Fruit fly (Drosophila melanogaster) whole organism, adult: ENCODE results near the gene defl.
A peak's percentile ranks its signal among the peaks of the same experiment; 100 is the strongest.

ENCODE experiments used
- CG12768 ChIP-seq: fragments of 200-800 bp; sonication (Bioruptor generic); optimal IDR thresholded peaks from 2 replicates; lab custom pipeline; 2017; ENCODE audit warnings: missing biosample characterization, missing genetic modification characterization, mild to moderate bottlenecking, moderate library complexity, missing genetic modification reagents
- CG14711 ChIP-seq: fragments of 200-800 bp; sonication (Bioruptor generic); optimal IDR thresholded peaks from 2 replicates; lab custom pipeline; 2018; ENCODE audit warnings: missing biosample characterization, mild to moderate bottlenecking, missing genetic modification characterization, moderate library complexity
- CG33017 ChIP-seq: fragments of 200-800 bp; sonication (Bioruptor generic); optimal IDR thresholded peaks from 2 replicates; lab custom pipeline; 2018; ENCODE audit warnings: missing biosample characterization, mild to moderate bottlenecking, missing genetic modification characterization, moderate library complexity
- CG7101 ChIP-seq: fragments of 200-800 bp; sonication (Bioruptor generic); optimal IDR thresholded peaks from 2 replicates; lab custom pipeline; 2018; ENCODE audit warnings: missing biosample characterization, mild to moderate bottlenecking, missing genetic modification characterization, moderate library complexity
- Crg-1 ChIP-seq: fragments of 200-800 bp; sonication (Bioruptor generic); optimal IDR thresholded peaks from 2 replicates; lab custom pipeline; 2016; ENCODE audit warnings: missing biosample characterization, missing genetic modification characterization
- Hr96 ChIP-seq: fragments of 200-800 bp; sonication (Bioruptor generic); optimal IDR thresholded peaks from 2 replicates; lab custom pipeline; 2016; ENCODE audit warnings: missing biosample characterization, missing genetic modification characterization
- cic ChIP-seq: fragments of 200-800 bp; sonication (Bioruptor generic); optimal IDR thresholded peaks from 2 replicates; lab custom pipeline; 2017; ENCODE audit warnings: missing biosample characterization, mild to moderate bottlenecking, missing genetic modification characterization, moderate library complexity
- cnc ChIP-seq, 2 experiments: fragments of >200 bp; optimal IDR thresholded peaks; 2 replicates each; lab custom pipeline; 2017
- kay ChIP-seq: fragments of 200-800 bp; sonication (Bioruptor generic); peaks from one replicate; lab custom pipeline; 2016; ENCODE audit warnings: missing biosample characterization, missing genetic modification characterization, borderline replicate concordance
- toe ChIP-seq: fragments of 200-800 bp; sonication (Bioruptor generic); optimal IDR thresholded peaks from 2 replicates; lab custom pipeline; 2016; ENCODE audit warnings: missing biosample characterization, missing genetic modification characterization

- TF ChIP-seq Crg-1 (GFP tag; lab: Kevin White, UChicago) (no peak), CG7101 (tag; lab: Kevin White, UChicago) (peak; percentile 9), toe (GFP tag; lab: Kevin White, UChicago) (no peak), cnc (optimal IDR thresholded peaks at IDR 0.05; lab: Kevin White, UChicago) (no peak), CG33017 (tag; lab: Kevin White, UChicago) (no peak), CG12768 (GFP tag; lab: Kevin White, UChicago) (no peak), CG14711 (no peak), Hr96 (GFP tag; lab: Kevin White, UChicago) (no peak), kay (GFP tag; lab: Kevin White, UChicago) (no peak), cic (GFP tag; lab: Kevin White, UChicago) (no peak)
Observed at dm6 chr3L:9726707-9727106, 3.5 kb downstream of the defl start, which contains the start of gene Naa60.
